Worm (Caenorhabditis elegans): Measurements from ENCODE around the gene C44C10.15.

C44C10.15 gene

ce11 chrX:11650751-11651150 lies 49.4 kb downstream of the C44C10.15 start, which contains the start of gene cutl-11:
TSS of gene cutl-11 (minus strand) at chrX:11650851.
- TF ChIP-seq dmd-4 (tag; optimal IDR thresholded peaks at IDR 0.05) (no peak), nhr-23 (tag; optimal IDR thresholded peaks at IDR 0.05) (no peak), crh-2 (tag; optimal IDR thresholded peaks at IDR 0.05) (no peak), sem-4 (tag; optimal IDR thresholded peaks at IDR 0.05) (no peak), ama-1 (optimal IDR thresholded peaks at IDR 0.05) (no peak), nhr-129 (tag; optimal IDR thresholded peaks at IDR 0.05) (no peak), ztf-11 (tag; optimal IDR thresholded peaks at IDR 0.05) (no peak), F13H6.1 (tag; optimal IDR thresholded peaks at IDR 0.05) (no peak), lsy-2 (tag; optimal IDR thresholded peaks at IDR 0.05) (no peak), Y55F3AM.14 (GFP tag; optimal IDR thresholded peaks at IDR 0.05) (no peak), elt-1 (tag; optimal IDR thresholded peaks at IDR 0.05) (no peak), unc-55 (GFP tag; optimal IDR thresholded peaks at IDR 0.05) (no peak), mab-5 (tag; optimal IDR thresholded peaks at IDR 0.05) (no peak), ztf-4 (tag; optimal IDR thresholded peaks at IDR 0.05) (no peak)
